Worm (Caenorhabditis elegans) whole organism, L4 larva: ENCODE data around the gene F47B7.2.
A peak's percentile ranks its signal among the peaks of the same experiment; 100 is the strongest.

ENCODE experiments used
- D1046.2 ChIP-seq: fragments of 200-800 bp; sonication (Bioruptor generic); IDR thresholded peaks from 2 replicates; pipeline ENCODE4 v1.3.6; 2022; ENCODE audit warnings: missing genetic modification characterization, missing compliant biosample characterization
- F10B5.3 ChIP-seq: sonication (generic microtip); optimal IDR thresholded peaks from 2 replicates; lab custom pipeline; 2016; ENCODE audit warnings: mild to moderate bottlenecking, missing genetic modification characterization, missing compliant biosample characterization
- F44E2.7 ChIP-seq: fragments of 200-800 bp; sonication (Bioruptor generic); IDR thresholded peaks from 2 replicates; pipeline ENCODE4 v2.1.2; 2022; ENCODE audit warnings: missing genetic modification characterization, missing compliant biosample characterization
- F49E8.2 ChIP-seq: sonication (generic microtip); optimal IDR thresholded peaks from 2 replicates; lab custom pipeline; 2016; ENCODE audit warnings: missing compliant biosample characterization, mild to moderate bottlenecking, missing genetic modification characterization, borderline replicate concordance
- R02D3.7 ChIP-seq: fragments of 150-350 bp; sonication (generic microtip); optimal IDR thresholded peaks from 3 replicates; lab custom pipeline; 2014; ENCODE audit warnings: missing biosample characterization, missing genetic modification characterization
- T20F7.1 ChIP-seq: fragments of 200-800 bp; sonication (Bioruptor generic); optimal IDR thresholded peaks from 2 replicates; lab custom pipeline; 2018; ENCODE audit warnings: mild to moderate bottlenecking, missing genetic modification characterization, missing compliant biosample characterization
- T26A8.4 ChIP-seq: fragments of 200-800 bp; sonication (Bioruptor generic); IDR thresholded peaks from 2 replicates; pipeline ENCODE4 v1.3.6; 2022; ENCODE audit warnings: missing genetic modification characterization, missing compliant biosample characterization
- Y48G9A.11 ChIP-seq: fragments of 200-800 bp; sonication (Bioruptor generic); IDR thresholded peaks from 2 replicates; pipeline ENCODE4 v1.3.6; 2022; ENCODE audit warnings: missing genetic modification reagents, missing genetic modification characterization, missing compliant biosample characterization
- Y75B8A.6 ChIP-seq: fragments of 200-800 bp; sonication (Bioruptor generic); IDR thresholded peaks from 2 replicates; pipeline ENCODE4 v1.3.6; 2022; ENCODE audit warnings: missing genetic modification reagents, missing genetic modification characterization, missing compliant biosample characterization
- ZK546.5 ChIP-seq, 2 experiments: sonication (generic microtip); optimal IDR thresholded peaks; 2 replicates each; lab custom pipeline; 2017; ENCODE audit warnings: missing biosample characterization in 2 of 2, missing genetic modification characterization in 2 of 2
- aha-1 ChIP-seq: fragments of 150-350 bp; peaks from one replicate; lab custom pipeline; 2014; ENCODE audit warnings: missing biosample characterization, missing genetic modification characterization
- ama-1 ChIP-seq: fragments of 150-350 bp; optimal IDR thresholded peaks from 2 replicates; lab custom pipeline; 2014; ENCODE audit warnings: inconsistent platforms, mixed read lengths
- arid-1 ChIP-seq: fragments of 200-800 bp; sonication (Bioruptor generic); conservative IDR thresholded peaks from 2 replicates; pipeline ENCODE4 v1.3.6; 2022; ENCODE audit warnings: missing genetic modification reagents, missing genetic modification characterization, missing compliant biosample characterization
- attf-4 ChIP-seq: sonication (generic microtip); optimal IDR thresholded peaks from 3 replicates; lab custom pipeline; 2017; ENCODE audit warnings: missing biosample characterization, missing genetic modification characterization
- ceh-20 ChIP-seq: fragments of 200-800 bp; sonication (Bioruptor generic); IDR thresholded peaks from 2 replicates; pipeline ENCODE4 v1.3.6; 2022; ENCODE audit warnings: missing genetic modification reagents, missing genetic modification characterization, missing compliant biosample characterization
- ceh-44 ChIP-seq: fragments of 200-800 bp; sonication (Bioruptor generic); IDR thresholded peaks from 2 replicates; pipeline ENCODE4 v1.3.6; 2022; ENCODE audit warnings: missing genetic modification reagents, missing genetic modification characterization, missing compliant biosample characterization
- ceh-82 ChIP-seq: sonication (generic microtip); optimal IDR thresholded peaks from 2 replicates; lab custom pipeline; 2017; ENCODE audit warnings: missing biosample characterization, missing genetic modification characterization
- dve-1 ChIP-seq: sonication (generic microtip); optimal IDR thresholded peaks from 2 replicates; lab custom pipeline; 2017; ENCODE audit warnings: antibody characterized with exemption, mild to moderate bottlenecking, missing genetic modification characterization, missing compliant biosample characterization; ENCODE audit not compliant: insufficient read depth
- egl-27 ChIP-seq: sonication (generic microtip); optimal IDR thresholded peaks from 3 replicates; lab custom pipeline; 2017; ENCODE audit warnings: missing biosample characterization, missing genetic modification reagents, missing genetic modification characterization
- hif-1 ChIP-seq, 2 experiments: sonication (generic microtip); optimal IDR thresholded peaks; 2 replicates each; lab custom pipeline; 2016 to 2017; ENCODE audit warnings: missing compliant biosample characterization in 2 of 2, missing genetic modification characterization in 2 of 2, missing genetic modification reagents in 2 of 2, missing genotype in 2 of 2, mild to moderate bottlenecking in 1 of 2
- jun-1 ChIP-seq: fragments of 150-350 bp; optimal IDR thresholded peaks from 2 replicates; lab custom pipeline; 2014; ENCODE audit warnings: missing biosample characterization, missing genetic modification reagents, missing genetic modification characterization
- lir-3 ChIP-seq: sonication (generic microtip); optimal IDR thresholded peaks from 2 replicates; lab custom pipeline; 2016; ENCODE audit warnings: mild to moderate bottlenecking, missing genetic modification characterization, missing compliant biosample characterization
- lsy-2 ChIP-seq, 2 experiments: fragments of 150-350 bp in 1 of 2; sonication (generic microtip) in 1 of 2; optimal IDR thresholded peaks; 2 replicates each; lab custom pipeline; 2014 to 2017; ENCODE audit warnings: missing biosample characterization in 2 of 2, missing genetic modification characterization in 2 of 2
- madf-5 ChIP-seq, 2 experiments: fragments of 200-800 bp; sonication (Bioruptor generic); IDR thresholded peaks; 2 replicates each; pipeline ENCODE4 v1.3.6; 2022; ENCODE audit warnings: missing compliant biosample characterization in 2 of 2, missing genetic modification characterization in 2 of 2
- madf-9 ChIP-seq: fragments of 200-800 bp; sonication (Bioruptor generic); conservative IDR thresholded peaks from 2 replicates; pipeline ENCODE4 v1.3.6; 2022; ENCODE audit warnings: missing genetic modification reagents, missing genetic modification characterization, missing compliant biosample characterization
- mep-1 ChIP-seq: fragments of 150-350 bp; sonication (generic microtip); optimal IDR thresholded peaks from 3 replicates; lab custom pipeline; 2014; ENCODE audit warnings: missing biosample characterization, missing genetic modification characterization
- mxl-2 ChIP-seq: fragments of 200-800 bp; sonication (Bioruptor generic); conservative IDR thresholded peaks from 2 replicates; pipeline ENCODE4 v1.3.6; 2022; ENCODE audit warnings: missing genetic modification reagents, missing genetic modification characterization, missing compliant biosample characterization
- mxl-3 ChIP-seq: fragments of 200-800 bp; sonication (Bioruptor generic); optimal IDR thresholded peaks from 2 replicates; lab custom pipeline; 2018; ENCODE audit warnings: mild to moderate bottlenecking, missing genetic modification characterization, missing compliant biosample characterization
- nhr-11 ChIP-seq: fragments of 150-350 bp; optimal IDR thresholded peaks from 2 replicates; lab custom pipeline; 2014; ENCODE audit warnings: missing biosample characterization, missing genetic modification characterization
- nhr-25 ChIP-seq: sonication (generic microtip); optimal IDR thresholded peaks from 2 replicates; lab custom pipeline; 2017; ENCODE audit warnings: missing genetic modification characterization, mild to moderate bottlenecking, missing compliant biosample characterization, antibody characterized with exemption, moderate library complexity, borderline replicate concordance; ENCODE audit not compliant: insufficient read depth
- nhr-41 ChIP-seq: fragments of 200-800 bp; sonication (Bioruptor generic); IDR thresholded peaks from 2 replicates; pipeline ENCODE4 v1.3.6; 2022; ENCODE audit warnings: missing genetic modification reagents, missing genetic modification characterization, missing compliant biosample characterization
- set-16 ChIP-seq: fragments of 200-800 bp; sonication (Bioruptor generic); IDR thresholded peaks from 2 replicates; pipeline ENCODE4 v1.3.6; 2022; ENCODE audit warnings: missing genetic modification reagents, missing genetic modification characterization, missing compliant biosample characterization
- snpc-1.2 ChIP-seq: fragments of 200-800 bp; sonication (Bioruptor generic); IDR thresholded peaks from 2 replicates; pipeline ENCODE4 v1.3.6; 2022; ENCODE audit warnings: missing genetic modification reagents, missing genetic modification characterization, missing compliant biosample characterization
- snpc-4 ChIP-seq: fragments of 150-350 bp; optimal IDR thresholded peaks from 2 replicates; lab custom pipeline; 2014; ENCODE audit warnings: missing biosample characterization, missing genetic modification characterization
- unc-130 ChIP-seq: sonication (generic microtip); optimal IDR thresholded peaks from 2 replicates; lab custom pipeline; 2016; ENCODE audit warnings: missing genetic modification reagents, missing genetic modification characterization, missing compliant biosample characterization
- unc-62 ChIP-seq, 3 experiments: fragments of 150-350 bp in 1 of 3; sonication (generic microtip); optimal IDR thresholded peaks in 2 of 3; peaks in 1 of 3; 1 replicate in 1 of 3; 2 replicates in 2 of 3; lab custom pipeline; 2014 to 2017; ENCODE audit warnings: missing biosample characterization in 3 of 3, missing genetic modification characterization in 3 of 3, missing genetic modification reagents in 3 of 3, missing genotype in 1 of 3
- vab-7 ChIP-seq: fragments of 200-800 bp; sonication (Bioruptor generic); IDR thresholded peaks from 2 replicates; pipeline ENCODE4 v1.3.6; 2022; ENCODE audit warnings: missing genetic modification reagents, missing genetic modification characterization, missing compliant biosample characterization
- zfp-2 ChIP-seq: sonication (generic microtip); optimal IDR thresholded peaks from 2 replicates; lab custom pipeline; 2016; ENCODE audit warnings: mild to moderate bottlenecking, missing genetic modification characterization, missing compliant biosample characterization
- zip-11 ChIP-seq: fragments of 200-800 bp; sonication (Bioruptor generic); IDR thresholded peaks from 2 replicates; pipeline ENCODE4 v1.3.6; 2022; ENCODE audit warnings: missing genetic modification characterization, missing compliant biosample characterization
- zip-2 ChIP-seq: fragments of 150-350 bp; optimal IDR thresholded peaks from 2 replicates; lab custom pipeline; 2014; ENCODE audit warnings: missing biosample characterization, missing genetic modification characterization

F47B7.2 gene

ce11 chrX:3751370-3751769 lies 21.2 kb upstream of the F47B7.2 start:
- TF ChIP-seq unc-130 = no peak
- TF ChIP-seq set-16 (GFP tag; lab: Robert Waterston, UW) = peak; percentile 69; the same call in 1 of the 2 replicates
- no peak for TF ChIP-seq F10B5.3 (tag; lab: Kevin White, UChicago)
- no peak for TF ChIP-seq unc-62 (GFP tag; optimal IDR thresholded peaks at IDR 0.05 in 1 of 2; lab: Kevin White, UChicago)
- TF ChIP-seq unc-62 (tag; optimal IDR thresholded peaks at IDR 0.05; lab: Kevin White, UChicago) = no peak
- TF ChIP-seq madf-9 (GFP tag; lab: Robert Waterston, UW) = no peak
- TF ChIP-seq snpc-4 (tag; lab: Kevin White, UChicago) = no peak
- no peak for TF ChIP-seq zip-11

ce11 chrX:3752443-3752842 lies 20.1 kb upstream of the F47B7.2 start:
- TF ChIP-seq ceh-20 (GFP tag; lab: Robert Waterston, UW) = no peak
- peak; percentile 94 for TF ChIP-seq set-16 (GFP tag; lab: Robert Waterston, UW)
- TF ChIP-seq aha-1 (tag; lab: Kevin White, UChicago) = peak; percentile 40
- TF ChIP-seq zfp-2 (tag; lab: Kevin White, UChicago) = no peak

ce11 chrX:3755753-3756152 lies 16.8 kb upstream of the F47B7.2 start:
- TF ChIP-seq zip-11 (no peak), D1046.2 (GFP tag; lab: Robert Waterston, UW) (no peak), nhr-41 (GFP tag; lab: Robert Waterston, UW) (no peak), snpc-1.2 (GFP tag; lab: Robert Waterston, UW) (no peak), F49E8.2 (tag; lab: Kevin White, UChicago) (no peak), ama-1 (lab: Kevin White, UChicago) (no peak), F10B5.3 (tag; lab: Kevin White, UChicago) (no peak), unc-130 (no peak), T26A8.4 (GFP tag; lab: Robert Waterston, UW) (no peak), madf-5 (GFP tag; IDR thresholded peaks at IDR 0.05; lab: Robert Waterston, UW) (no peak), nhr-25 (tag; lab: Kevin White, UChicago) (no peak), ceh-82 (tag; lab: Kevin White, UChicago) (no peak), arid-1 (no peak), vab-7 (GFP tag; lab: Robert Waterston, UW) (no peak), ZK546.5 (tag; optimal IDR thresholded peaks at IDR 0.05; lab: Kevin White, UChicago) (no peak), Y48G9A.11 (GFP tag; lab: Robert Waterston, UW) (no peak), mep-1 (tag; lab: Kevin White, UChicago) (no peak), F44E2.7 (GFP tag; lab: Robert Waterston, UW) (no peak), jun-1 (no peak), ceh-44 (GFP tag; lab: Robert Waterston, UW) (no peak)

ce11 chrX:3756238-3756637 lies 16.3 kb upstream of the F47B7.2 start:
- TF ChIP-seq nhr-11 (tag; lab: Kevin White, UChicago) = no peak
- TF ChIP-seq mxl-2 (GFP tag; lab: Robert Waterston, UW) = no peak
- no peak for TF ChIP-seq dve-1 (tag; lab: Kevin White, UChicago)
- no peak for TF ChIP-seq Y75B8A.6 (GFP tag; lab: Robert Waterston, UW)
- no peak for TF ChIP-seq zip-2 (tag; lab: Kevin White, UChicago)
- no peak for TF ChIP-seq T20F7.1 (GFP tag; lab: Kevin White, UChicago)
- TF ChIP-seq unc-62 (GFP tag; optimal IDR thresholded peaks at IDR 0.05 in 1 of 2; lab: Kevin White, UChicago) = no peak
- TF ChIP-seq unc-62 (tag; optimal IDR thresholded peaks at IDR 0.05; lab: Kevin White, UChicago) = no peak
- TF ChIP-seq F44E2.7 (GFP tag; lab: Robert Waterston, UW) = no peak
- TF ChIP-seq lsy-2 (tag; optimal IDR thresholded peaks at IDR 0.05; lab: Kevin White, UChicago) = no peak
- no peak for TF ChIP-seq mxl-3
- no peak for TF ChIP-seq lir-3
- no peak for TF ChIP-seq R02D3.7 (tag; lab: Kevin White, UChicago)
- no peak for TF ChIP-seq hif-1 (tag; optimal IDR thresholded peaks at IDR 0.05; lab: Kevin White, UChicago)
- TF ChIP-seq attf-4 (tag; lab: Kevin White, UChicago) = no peak
- TF ChIP-seq ZK546.5 (tag; optimal IDR thresholded peaks at IDR 0.05; lab: Kevin White, UChicago) = no peak
- TF ChIP-seq egl-27 (tag; lab: Kevin White, UChicago) = no peak
